In genomic region chrIV:11961485-11962255, ce11 we compare ENCODE assay signal across 2 worm cellular contexts.
TF ChIP-seq lines count a peak whose summit lies in the region.

TSS of gene ZK829.7 (minus strand) at chrIV:11961535.

TF ChIP-seq in whole organism, L2 larva, 48 proteins besides CTCF, POLR2A, EP300 and RAD21 (continued from another document):
- TF ChIP-seq aly-2 (tag; optimal IDR thresholded peaks at IDR 0.05; lab: Kevin White, UChicago) = no peak
- peak; percentile 39 for TF ChIP-seq unc-55 (GFP tag; optimal IDR thresholded peaks at IDR 0.05; lab: Kevin White, UChicago)
- no peak for TF ChIP-seq skn-1 (tag; optimal IDR thresholded peaks at IDR 0.05; lab: Kevin White, UChicago)
- TF ChIP-seq mdl-1 (tag; optimal IDR thresholded peaks at IDR 0.05; lab: Kevin White, UChicago) = peak in 1 of 2 experiments; percentile 11
- TF ChIP-seq elt-3 (tag; optimal IDR thresholded peaks at IDR 0.05; lab: Kevin White, UChicago) = no peak
- TF ChIP-seq C34F6.9 (tag; optimal IDR thresholded peaks at IDR 0.05; lab: Kevin White, UChicago) = peak; percentile 73
- TF ChIP-seq nhr-25 (tag; optimal IDR thresholded peaks at IDR 0.05; lab: Kevin White, UChicago) = peak; percentile 74
- TF ChIP-seq nhr-129 (tag; optimal IDR thresholded peaks at IDR 0.05; lab: Kevin White, UChicago) = peak; percentile 51
- TF ChIP-seq fos-1 (tag; optimal IDR thresholded peaks at IDR 0.05; lab: Kevin White, UChicago) = peak; percentile 15
- TF ChIP-seq nhr-21 (tag; optimal IDR thresholded peaks at IDR 0.05; lab: Kevin White, UChicago) = peak; percentile 52
- no peak for TF ChIP-seq Y55F3AM.14 (GFP tag; optimal IDR thresholded peaks at IDR 0.05; lab: Kevin White, UChicago)
- peak; percentile 75 for TF ChIP-seq nhr-6 (tag; optimal IDR thresholded peaks at IDR 0.05; lab: Kevin White, UChicago)
- TF ChIP-seq R02D3.7 (tag; optimal IDR thresholded peaks at IDR 0.05; lab: Kevin White, UChicago) = peak; percentile 5

TF ChIP-seq in whole organism, L4 larva, 104 proteins besides CTCF, POLR2A, EP300 and RAD21 (continued from another document):
- TF ChIP-seq ceh-82 (tag; optimal IDR thresholded peaks at IDR 0.05; lab: Kevin White, UChicago) (no peak), daf-12 (tag; optimal IDR thresholded peaks at IDR 0.05; lab: Kevin White, UChicago) (no peak), duxl-1 (tag; optimal IDR thresholded peaks at IDR 0.05; lab: Kevin White, UChicago; ENCODE audit: poor library complexity) (no peak), vab-7 (GFP tag; IDR thresholded peaks at IDR 0.05; lab: Robert Waterston, UW) (no peak), jun-1 (tag; optimal IDR thresholded peaks at IDR 0.05; lab: Kevin White, UChicago) (peak; percentile 44), mes-2 (tag; optimal IDR thresholded peaks at IDR 0.05; lab: Kevin White, UChicago; ENCODE audit: poor library complexity, severe bottlenecking) (no peak), T20F7.1 (GFP tag; optimal IDR thresholded peaks at IDR 0.05; lab: Kevin White, UChicago) (peak; percentile 55), hlh-11 (tag; optimal IDR thresholded peaks at IDR 0.05; lab: Kevin White, UChicago) (peak; percentile 54), lin-15B (tag; optimal IDR thresholded peaks at IDR 0.05; lab: Kevin White, UChicago) (no peak), lsy-2 (tag; optimal IDR thresholded peaks at IDR 0.05; lab: Kevin White, UChicago) (peak in 1 of 2 experiments; percentile 86), nhr-237 (tag; optimal IDR thresholded peaks at IDR 0.05; lab: Kevin White, UChicago) (no peak), madf-9 (GFP tag; conservative IDR thresholded peaks at IDR 0.05; lab: Robert Waterston, UW) (no peak), zip-2 (tag; optimal IDR thresholded peaks at IDR 0.05; lab: Kevin White, UChicago) (no peak), ces-1 (GFP tag; optimal IDR thresholded peaks at IDR 0.05; lab: Kevin White, UChicago) (no peak), gei-8 (GFP tag; optimal IDR thresholded peaks at IDR 0.05; lab: Kevin White, UChicago) (no peak), mdl-1 (tag; optimal IDR thresholded peaks at IDR 0.05; lab: Kevin White, UChicago) (peak in 1 of 2 experiments; percentile 10), ceh-62 (tag; optimal IDR thresholded peaks at IDR 0.05; lab: Kevin White, UChicago) (no peak), pqm-1 (tag; optimal IDR thresholded peaks at IDR 0.05; lab: Kevin White, UChicago) (no peak), mdt-29 (GFP tag; IDR thresholded peaks at IDR 0.05; lab: Robert Waterston, UW) (no peak), zip-11 (GFP tag; IDR thresholded peaks at IDR 0.05; lab: Robert Waterston, UW) (no peak), dmd-6 (GFP tag; IDR thresholded peaks at IDR 0.05; lab: Robert Waterston, UW) (peak; percentile 33), nhr-6 (tag; optimal IDR thresholded peaks at IDR 0.05; lab: Kevin White, UChicago) (peak; percentile 4), cey-2 (tag; optimal IDR thresholded peaks at IDR 0.05; lab: Kevin White, UChicago; ENCODE audit: borderline replicate concordance, insufficient read depth) (no peak), zfp-3 (GFP tag; conservative IDR thresholded peaks at IDR 0.05; lab: Robert Waterston, UW) (no peak), ZK337.2 (GFP tag; IDR thresholded peaks at IDR 0.05; lab: Robert Waterston, UW) (no peak), aha-1 (tag; lab: Kevin White, UChicago) (peak; percentile 42), unc-62 (GFP tag; optimal IDR thresholded peaks at IDR 0.05 in 1 of 2; lab: Kevin White, UChicago) (peak in 1 of 2 experiments; percentile 96), unc-62 (tag; optimal IDR thresholded peaks at IDR 0.05; lab: Kevin White, UChicago) (no peak), lim-7 (GFP tag; IDR thresholded peaks at IDR 0.05; lab: Robert Waterston, UW) (no peak), lin-38 (GFP tag; IDR thresholded peaks at IDR 0.05; lab: Robert Waterston, UW) (no peak; the same call in 1 of the 2 replicates), F10B5.3 (tag; optimal IDR thresholded peaks at IDR 0.05; lab: Kevin White, UChicago) (peak; percentile 12), ceh-28 (tag; optimal IDR thresholded peaks at IDR 0.05; lab: Kevin White, UChicago) (no peak), dve-1 (tag; optimal IDR thresholded peaks at IDR 0.05; lab: Kevin White, UChicago; ENCODE audit: insufficient read depth) (peak; percentile 49), egl-43 (GFP tag; IDR thresholded peaks at IDR 0.05; lab: Robert Waterston, UW) (no peak), hmg-1.1 (GFP tag; IDR thresholded peaks at IDR 0.05; lab: Robert Waterston, UW) (no peak; the same call in 1 of the 2 replicates), mxl-3 (GFP tag; optimal IDR thresholded peaks at IDR 0.05; lab: Kevin White, UChicago) (no peak), nhr-48 (tag; optimal IDR thresholded peaks at IDR 0.05; lab: Kevin White, UChicago) (peak; percentile 53), nhr-41 (GFP tag; IDR thresholded peaks at IDR 0.05; lab: Robert Waterston, UW) (no peak), zag-1 (tag; optimal IDR thresholded peaks at IDR 0.05; lab: Kevin White, UChicago) (no peak), D1046.2 (GFP tag; IDR thresholded peaks at IDR 0.05; lab: Robert Waterston, UW) (no peak), nhr-25 (tag; optimal IDR thresholded peaks at IDR 0.05; lab: Kevin White, UChicago; ENCODE audit: borderline replicate concordance, insufficient read depth) (no peak), aly-2 (tag; optimal IDR thresholded peaks at IDR 0.05; lab: Kevin White, UChicago) (no peak), madf-5 (GFP tag; IDR thresholded peaks at IDR 0.05; lab: Robert Waterston, UW) (no peak), ama-1 (optimal IDR thresholded peaks at IDR 0.05; lab: Kevin White, UChicago) (no peak), ceh-20 (GFP tag; IDR thresholded peaks at IDR 0.05; lab: Robert Waterston, UW) (no peak), mep-1 (tag; optimal IDR thresholded peaks at IDR 0.05; lab: Kevin White, UChicago) (no peak), F49E8.2 (tag; optimal IDR thresholded peaks at IDR 0.05; lab: Kevin White, UChicago; ENCODE audit: borderline replicate concordance) (no peak), unc-130 (GFP tag; optimal IDR thresholded peaks at IDR 0.05; lab: Kevin White, UChicago) (no peak), egl-27 (tag; optimal IDR thresholded peaks at IDR 0.05; lab: Kevin White, UChicago) (no peak), F37D6.2 (tag; optimal IDR thresholded peaks at IDR 0.05; lab: Kevin White, UChicago) (peak; percentile 43), dmd-8 (GFP tag; IDR thresholded peaks at IDR 0.05; lab: Robert Waterston, UW) (no peak), lin-39 (tag; optimal IDR thresholded peaks at IDR 0.05; lab: Kevin White, UChicago) (no peak), Y75B8A.6 (GFP tag; IDR thresholded peaks at IDR 0.05; lab: Robert Waterston, UW) (no peak), nhr-28 (tag; optimal IDR thresholded peaks at IDR 0.05; lab: Kevin White, UChicago) (peak; percentile 57), ceh-32 (tag; optimal IDR thresholded peaks at IDR 0.05; lab: Kevin White, UChicago; ENCODE audit: poor library complexity) (peak; percentile 11), F44E2.7 (GFP tag; IDR thresholded peaks at IDR 0.05; lab: Robert Waterston, UW) (no peak), rbr-2 (tag; optimal IDR thresholded peaks at IDR 0.05; lab: Kevin White, UChicago) (peak; percentile 71), nhr-111 (GFP tag; optimal IDR thresholded peaks at IDR 0.05; lab: Kevin White, UChicago) (no peak), fkh-10 (GFP tag; optimal IDR thresholded peaks at IDR 0.05; lab: Kevin White, UChicago) (peak; percentile 41), attf-4 (tag; optimal IDR thresholded peaks at IDR 0.05; lab: Kevin White, UChicago) (no peak), pha-4 (GFP tag; IDR thresholded peaks at IDR 0.05; lab: Robert Waterston, UW) (peak; percentile 25; the same call in 1 of the 2 replicates), pha-4 (tag; optimal IDR thresholded peaks at IDR 0.05; lab: Kevin White, UChicago) (peak; percentile 66), ctbp-1 (GFP tag; IDR thresholded peaks at IDR 0.05; lab: Robert Waterston, UW) (no peak), zfp-2 (tag; optimal IDR thresholded peaks at IDR 0.05; lab: Kevin White, UChicago) (no peak), daf-8 (GFP tag; IDR thresholded peaks at IDR 0.05; lab: Robert Waterston, UW) (no peak), sdz-12 (GFP tag; optimal IDR thresholded peaks at IDR 0.05; lab: Kevin White, UChicago) (no peak), ztf-7 (tag; optimal IDR thresholded peaks at IDR 0.05; lab: Kevin White, UChicago) (no peak), snpc-1.2 (GFP tag; IDR thresholded peaks at IDR 0.05; lab: Robert Waterston, UW) (peak; percentile 77), snpc-4 (tag; optimal IDR thresholded peaks at IDR 0.05; lab: Kevin White, UChicago) (no peak), daf-16 (GFP tag; optimal IDR thresholded peaks at IDR 0.05; lab: Kevin White, UChicago) (peak in 1 of 2 experiments; percentile 62), daf-16 (tag; optimal IDR thresholded peaks at IDR 0.05; lab: Kevin White, UChicago) (no peak), nhr-102 (tag; optimal IDR thresholded peaks at IDR 0.05; lab: Kevin White, UChicago) (peak; percentile 53), set-16 (GFP tag; IDR thresholded peaks at IDR 0.05; lab: Robert Waterston, UW) (no peak), nhr-11 (tag; optimal IDR thresholded peaks at IDR 0.05; lab: Kevin White, UChicago) (no peak), T26A8.4 (GFP tag; IDR thresholded peaks at IDR 0.05; lab: Robert Waterston, UW) (peak; percentile 52; the same call in 1 of the 2 replicates), daf-19 (GFP tag; conservative IDR thresholded peaks at IDR 0.05; lab: Robert Waterston, UW) (no peak), dpl-1 (GFP tag; optimal IDR thresholded peaks at IDR 0.05; lab: Kevin White, UChicago) (peak; percentile 95), fos-1 (tag; optimal IDR thresholded peaks at IDR 0.05; lab: Kevin White, UChicago) (no peak), hif-1 (tag; optimal IDR thresholded peaks at IDR 0.05; lab: Kevin White, UChicago) (peak; percentile 3 to 80), nhr-76 (tag; optimal IDR thresholded peaks at IDR 0.05; lab: Kevin White, UChicago) (no peak), dmd-9 (GFP tag; IDR thresholded peaks at IDR 0.05; lab: Robert Waterston, UW) (no peak), ztf-11 (tag; optimal IDR thresholded peaks at IDR 0.05; lab: Kevin White, UChicago) (no peak)
